Worm (Caenorhabditis elegans) whole organism, L1 larva: Measurements from ENCODE around the gene myrf-2.

Source experiments
- C34B4.2 ChIP-seq: sonication (generic microtip); optimal IDR thresholded peaks from 2 replicates; lab custom pipeline; 2017; ENCODE audit warnings: mild to moderate bottlenecking, missing genetic modification characterization, missing compliant biosample characterization
- ama-1 ChIP-seq: fragments of 150-350 bp; optimal IDR thresholded peaks from 2 replicates; lab custom pipeline; 2014
- dpl-1 ChIP-seq, 3 experiments: fragments of 150-350 bp in 2 of 3; sonication (generic microtip) in 1 of 3; optimal IDR thresholded peaks; 2 replicates each; lab custom pipeline; 2014 to 2017; ENCODE audit warnings: missing biosample characterization in 3 of 3, missing genetic modification characterization in 3 of 3, missing genetic modification reagents in 3 of 3
- efl-1 ChIP-seq, 4 experiments: fragments of 150-350 bp; optimal IDR thresholded peaks in 3 of 4; peaks in 1 of 4; 1 replicate in 1 of 4; 2 replicates in 3 of 4; lab custom pipeline; 2014; ENCODE audit warnings: missing biosample characterization in 2 of 4, missing genetic modification characterization in 2 of 4, missing genetic modification reagents in 2 of 4
- mdl-1 ChIP-seq, 2 experiments: fragments of 150-350 bp; optimal IDR thresholded peaks; 2 replicates each; lab custom pipeline; 2014 to 2017; ENCODE audit warnings: missing biosample characterization in 2 of 2, missing genetic modification characterization in 2 of 2, inconsistent platforms in 1 of 2
- nhr-90 ChIP-seq: sonication (generic microtip); optimal IDR thresholded peaks from 2 replicates; lab custom pipeline; 2016; ENCODE audit warnings: mild to moderate bottlenecking, missing genetic modification characterization, missing compliant biosample characterization; ENCODE audit not compliant: poor library complexity
- rnt-1 ChIP-seq: sonication (generic microtip); optimal IDR thresholded peaks from 2 replicates; lab custom pipeline; 2016; ENCODE audit warnings: mild to moderate bottlenecking, missing genetic modification characterization, moderate library complexity, missing compliant biosample characterization
- snpc-4 ChIP-seq: fragments of 150-350 bp; optimal IDR thresholded peaks from 2 replicates; lab custom pipeline; 2014; ENCODE audit warnings: missing biosample characterization, missing genetic modification characterization
- sox-4 ChIP-seq: sonication (generic microtip); optimal IDR thresholded peaks from 2 replicates; lab custom pipeline; 2016; ENCODE audit warnings: missing genetic modification characterization, missing compliant biosample characterization
- ztf-11 ChIP-seq, 2 experiments: sonication (generic microtip); optimal IDR thresholded peaks; 2 replicates each; lab custom pipeline; 2016 to 2017; ENCODE audit warnings: missing genetic modification characterization in 2 of 2, missing biosample characterization in 1 of 2, missing compliant biosample characterization in 1 of 2

DNA sequence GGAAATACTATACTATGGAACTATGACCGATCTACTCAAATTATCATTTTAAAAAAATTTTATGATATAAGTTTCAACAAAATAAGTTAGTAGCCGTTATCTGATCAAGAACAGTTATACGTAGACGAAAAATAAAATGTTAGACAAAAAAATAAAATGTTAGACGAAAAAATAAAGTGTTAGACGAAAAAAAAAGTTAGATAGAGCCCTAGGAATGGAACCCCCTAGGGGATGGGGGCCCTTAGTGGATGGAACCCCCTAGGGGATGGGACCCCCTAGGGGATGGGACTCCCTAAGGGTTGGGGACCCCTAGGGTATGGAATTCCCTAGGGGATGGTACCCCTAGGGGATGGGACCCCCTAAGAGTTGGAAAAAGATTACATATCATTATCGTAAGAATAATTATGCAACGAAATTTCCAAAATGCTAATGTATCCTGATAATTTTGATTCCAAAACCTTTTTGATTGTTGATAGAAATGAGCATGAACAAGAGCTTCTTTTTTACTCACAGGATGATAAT is 25.1 kb upstream of the myrf-2 start:
- TF ChIP-seq snpc-4 (tag; lab: Kevin White, UChicago) (no peak), C34B4.2 (tag; lab: Kevin White, UChicago) (no peak), ama-1 (lab: Kevin White, UChicago) (no peak), sox-4 (tag; lab: Kevin White, UChicago) (no peak), mdl-1 (tag; optimal IDR thresholded peaks at IDR 0.05; lab: Kevin White, UChicago) (no peak), rnt-1 (tag; lab: Kevin White, UChicago) (no peak), efl-1 (optimal IDR thresholded peaks at IDR 0.05; lab: Kevin White, UChicago) (no peak), efl-1 (GFP tag; optimal IDR thresholded peaks at IDR 0.05 in 1 of 2; lab: Kevin White, UChicago) (no peak), nhr-90 (tag; lab: Kevin White, UChicago) (no peak), dpl-1 (GFP tag; optimal IDR thresholded peaks at IDR 0.05; lab: Kevin White, UChicago) (no peak), ztf-11 (tag; optimal IDR thresholded peaks at IDR 0.05; lab: Kevin White, UChicago) (no peak)
